Fruit fly (Drosophila melanogaster) whole organism, wandering third instar larva: ENCODE measurements around the gene Idh3b.

Experiments used
- Abd-B ChIP-seq: fragments of >200 bp; optimal IDR thresholded peaks from 2 replicates; lab custom pipeline; 2017; ENCODE audit warnings: missing biosample characterization, missing genetic modification characterization
- CrebA ChIP-seq: fragments of 200-800 bp; sonication (Bioruptor generic); optimal IDR thresholded peaks from 2 replicates; lab custom pipeline; 2016; ENCODE audit warnings: missing biosample characterization, mild to moderate bottlenecking, missing genetic modification characterization, borderline replicate concordance
- GATAd ChIP-seq: sonication (Bioruptor generic); optimal IDR thresholded peaks from 2 replicates; lab custom pipeline; 2016; ENCODE audit warnings: missing biosample characterization, missing genetic modification characterization
- Hr83 ChIP-seq: fragments of 200-300 bp; sonication (Bioruptor generic); optimal IDR thresholded peaks from 2 replicates; lab custom pipeline; 2016; ENCODE audit warnings: missing biosample characterization, mild to moderate bottlenecking, missing genetic modification characterization, moderate library complexity; ENCODE audit not compliant: poor library complexity, severe bottlenecking
- Jra ChIP-seq: sonication (Bioruptor generic); optimal IDR thresholded peaks from 2 replicates; lab custom pipeline; 2016; ENCODE audit warnings: missing biosample characterization, missing genetic modification characterization
- Myc ChIP-seq: fragments of >200 bp; optimal IDR thresholded peaks from 2 replicates; lab custom pipeline; 2017
- brk ChIP-seq: fragments of 200-800 bp; sonication (Bioruptor generic); optimal IDR thresholded peaks from 2 replicates; lab custom pipeline; 2016; ENCODE audit warnings: missing biosample characterization, mild to moderate bottlenecking, missing genetic modification characterization
- fru ChIP-seq: fragments of 200-800 bp; sonication (Bioruptor generic); optimal IDR thresholded peaks from 3 replicates; lab custom pipeline; 2016; ENCODE audit warnings: missing biosample characterization, mild to moderate bottlenecking, missing genetic modification characterization
- psq ChIP-seq: fragments of 200-800 bp; sonication (Bioruptor generic); optimal IDR thresholded peaks from 3 replicates; lab custom pipeline; 2017; ENCODE audit warnings: missing biosample characterization, mild to moderate bottlenecking, missing genetic modification characterization, moderate library complexity
- sage ChIP-seq: fragments of 200-800 bp; sonication (Bioruptor generic); optimal IDR thresholded peaks from 2 replicates; lab custom pipeline; 2016; ENCODE audit warnings: missing biosample characterization, mild to moderate bottlenecking, missing genetic modification characterization

- TF ChIP-seq Jra (GFP tag; lab: Kevin White, UChicago) (no peak), brk (GFP tag; lab: Kevin White, UChicago) (no peak), GATAd (no peak), Hr83 (GFP tag; lab: Kevin White, UChicago) (no peak), Myc (no peak), fru (GFP tag; lab: Kevin White, UChicago) (no peak), sage (no peak), Abd-B (GFP tag; lab: Kevin White, UChicago) (no peak), psq (no peak), CrebA (GFP tag; lab: Kevin White, UChicago) (no peak)
These were observed 51.3 kb downstream of the Idh3b start for dm6 chr3R:21967840-21968239.
